Fruit fly (Drosophila melanogaster) S2 (cell line): ENCODE results near the gene CG43645.
A peak's percentile ranks its signal among the peaks of the same experiment; 100 is the strongest.

Source experiments
- CG8478 ChIP-seq: fragments of >200 bp; optimal IDR thresholded peaks from 2 replicates; lab custom pipeline; 2018
- CTCF ChIP-seq, 2 experiments: fragments of >200 bp; optimal IDR thresholded peaks; 2 replicates each; lab custom pipeline; 2018

dm6 chr2L:17484174-17484573 lies 1.4 kb upstream of the CG43645 start, which contains the start of the genes GCS2beta and CG5131:
- TF ChIP-seq CG8478 (lab: Kevin White, UChicago) (no peak), CTCF (optimal IDR thresholded peaks at IDR 0.05; lab: Kevin White, UChicago) (peak in 1 of 2 experiments; percentile 18)
